Fruit fly (Drosophila melanogaster): Measurements from ENCODE around the gene CG5645.

The CG5645 gene

dm6 chr3L:12163693-12164092 lies 27.2 kb upstream of the CG5645 start, which contains the start of gene CG9760 (continued):
- no peak for TF ChIP-seq eyg (GFP tag; optimal IDR thresholded peaks at IDR 0.05)
- no peak for TF ChIP-seq HLH4C (GFP tag; IDR thresholded peaks at IDR 0.05; ENCODE audit: partially characterized antibody)
- TF ChIP-seq Lim3 (GFP tag; IDR thresholded peaks at IDR 0.05): no peak
- TF ChIP-seq CG8388 (GFP tag; optimal IDR thresholded peaks at IDR 0.05): peak; percentile 34
- TF ChIP-seq CG32772 (GFP tag; IDR thresholded peaks at IDR 0.05): peak; percentile 26; the same call in 1 of the 2 replicates
- TF ChIP-seq fd3F (GFP tag; optimal IDR thresholded peaks at IDR 0.05): no peak
- TF ChIP-seq gce (GFP tag; IDR thresholded peaks at IDR 0.05): 0 out of 3 replicates have a peak, but pooled peaks have one; percentile 12
- peak; percentile 67 for TF ChIP-seq ci (GFP tag; IDR thresholded peaks at IDR 0.05)
- TF ChIP-seq CG4854 (GFP tag; optimal IDR thresholded peaks at IDR 0.05): no peak
- TF ChIP-seq exex (tag; optimal IDR thresholded peaks at IDR 0.05): no peak
- TF ChIP-seq zfh2 (GFP tag; optimal IDR thresholded peaks at IDR 0.05): no peak
- TF ChIP-seq HLH3B (GFP tag; IDR thresholded peaks at IDR 0.05): 0 out of 2 replicates have a peak, but pooled peaks have one; percentile 39
- TF ChIP-seq Sox102F (GFP tag; optimal IDR thresholded peaks at IDR 0.05): peak; percentile 29
- TF ChIP-seq CG18476 (GFP tag; optimal IDR thresholded peaks at IDR 0.05): no peak
- no peak for TF ChIP-seq CG17359 (tag; optimal IDR thresholded peaks at IDR 0.05)
- peak; percentile 6; the same call in 1 of the 2 replicates for TF ChIP-seq peb (GFP tag; IDR thresholded peaks at IDR 0.05)
- TF ChIP-seq gsb (GFP tag; IDR thresholded peaks at IDR 0.05): no peak
- no peak for TF ChIP-seq lov (optimal IDR thresholded peaks at IDR 0.05)
- TF ChIP-seq lov (GFP tag; IDR thresholded peaks at IDR 0.05): 0 out of 3 replicates have a peak, but pooled peaks have one; percentile 35
- no peak for TF ChIP-seq tna (GFP tag; IDR thresholded peaks at IDR 0.05; ENCODE audit: partially characterized antibody)
- no peak for TF ChIP-seq Hey (tag; optimal IDR thresholded peaks at IDR 0.05)
- no peak for TF ChIP-seq schlank (tag; optimal IDR thresholded peaks at IDR 0.05)
- TF ChIP-seq CG6791 (GFP tag; IDR thresholded peaks at IDR 0.05; ENCODE audit: partially characterized antibody): no peak
- peak; percentile 22; the same call in 1 of the 2 replicates for TF ChIP-seq Xrp1 (GFP tag; IDR thresholded peaks at IDR 0.05)
- TF ChIP-seq gem (tag; optimal IDR thresholded peaks at IDR 0.05): peak; percentile 21
- TF ChIP-seq hkb (optimal IDR thresholded peaks at IDR 0.05): no peak
- peak; percentile 65; the same call in 1 of the 2 replicates for TF ChIP-seq hkb (GFP tag; IDR thresholded peaks at IDR 0.05)

- TF ChIP-seq Fer2 (tag; optimal IDR thresholded peaks at IDR 0.05): no peak
- TF ChIP-seq HLH54F (GFP tag; optimal IDR thresholded peaks at IDR 0.05): no peak
- TF ChIP-seq Dip3 (GFP tag; optimal IDR thresholded peaks at IDR 0.05): no peak
- TF ChIP-seq ase (GFP tag; IDR thresholded peaks at IDR 0.05): no peak
- TF ChIP-seq prd (optimal IDR thresholded peaks at IDR 0.05): no peak
- 0 out of 3 replicates have a peak, but pooled peaks have one; percentile 22 for TF ChIP-seq prd (GFP tag; IDR thresholded peaks at IDR 0.05)
- no peak for TF ChIP-seq CG12071 (GFP tag; optimal IDR thresholded peaks at IDR 0.05)
- TF ChIP-seq chm (GFP tag; IDR thresholded peaks at IDR 0.05): no peak
- TF ChIP-seq Lpt (GFP tag; optimal IDR thresholded peaks at IDR 0.05): no peak
- TF ChIP-seq CG16815 (GFP tag; optimal IDR thresholded peaks at IDR 0.05): no peak
- 0 out of 3 replicates have a peak, but pooled peaks have one; percentile 20 for TF ChIP-seq dysf (GFP tag; IDR thresholded peaks at IDR 0.05)
- TF ChIP-seq sens (GFP tag): peak; percentile 68
- no peak for TF ChIP-seq seq (GFP tag; IDR thresholded peaks at IDR 0.05)
- TF ChIP-seq Vsx1 (GFP tag; optimal IDR thresholded peaks at IDR 0.05): no peak
- TF ChIP-seq CG8290 (GFP tag; optimal IDR thresholded peaks at IDR 0.05): no peak
- TF ChIP-seq CG8290 (tag; optimal IDR thresholded peaks at IDR 0.05): no peak
- peak; percentile 11 for TF ChIP-seq CG30403 (GFP tag; optimal IDR thresholded peaks at IDR 0.05)
- no peak for TF ChIP-seq Atf-2 (GFP tag; optimal IDR thresholded peaks at IDR 0.05)
- no peak for TF ChIP-seq CG12155 (GFP tag; optimal IDR thresholded peaks at IDR 0.05)
- TF ChIP-seq nmo (GFP tag; optimal IDR thresholded peaks at IDR 0.05): peak; percentile 41
- TF ChIP-seq CG12299 (tag; optimal IDR thresholded peaks at IDR 0.05): no peak
- TF ChIP-seq lmd (GFP tag; IDR thresholded peaks at IDR 0.05): 0 out of 2 replicates have a peak, but pooled peaks have one; percentile 15
- TF ChIP-seq BEAF-32 (GFP tag; optimal IDR thresholded peaks at IDR 0.05): no peak
- peak; percentile 38 for TF ChIP-seq ssp (GFP tag; IDR thresholded peaks at IDR 0.05)
- 0 out of 2 replicates have a peak, but pooled peaks have one; percentile 44 for TF ChIP-seq HLH3B (GFP tag; IDR thresholded peaks at IDR 0.05)
- TF ChIP-seq Ets97D (GFP tag; optimal IDR thresholded peaks at IDR 0.05): no peak
- peak; percentile 46; the same call in 2 of the 3 replicates for TF ChIP-seq ci (GFP tag; IDR thresholded peaks at IDR 0.05)
- TF ChIP-seq Ptx1 (GFP tag; IDR thresholded peaks at IDR 0.05): peak; percentile 36; the same call in 1 of the 2 replicates
Measured at dm6 chr3L:12163082-12163481, 26.6 kb upstream of the CG5645 start.
